Fruit fly (Drosophila melanogaster) whole organism, embryonic: ENCODE results near the gene Sk1.

Experiments used
- Antp ChIP-seq: fragments of 200-800 bp; sonication (Bioruptor generic); optimal IDR thresholded peaks from 3 replicates; lab custom pipeline; 2016; ENCODE audit warnings: missing biosample characterization, missing genetic modification characterization
- Asciz ChIP-seq: fragments of 200-800 bp; sonication (Bioruptor generic); optimal IDR thresholded peaks from 2 replicates; lab custom pipeline; 2017; ENCODE audit warnings: missing biosample characterization, mild to moderate bottlenecking, missing genetic modification characterization, missing genetic modification reagents
- Bteb2 ChIP-seq: fragments of 200-800 bp; sonication (Bioruptor generic); optimal IDR thresholded peaks from 2 replicates; lab custom pipeline; 2016; ENCODE audit warnings: missing biosample characterization, missing genetic modification characterization
- CG10431 ChIP-seq: fragments of 200-800 bp; sonication (Bioruptor generic); optimal IDR thresholded peaks from 3 replicates; lab custom pipeline; 2018; ENCODE audit warnings: missing biosample characterization, mild to moderate bottlenecking, missing genetic modification characterization
- CG11085 ChIP-seq: fragments of 200-800 bp; sonication (Bioruptor generic); IDR thresholded peaks from 2 replicates; pipeline ENCODE4 v1.3.6; 2022; ENCODE audit warnings: missing biosample characterization, missing genetic modification characterization
- CG12071 ChIP-seq: fragments of 200-800 bp; sonication (Bioruptor generic); optimal IDR thresholded peaks from 3 replicates; lab custom pipeline; 2018; ENCODE audit warnings: missing biosample characterization, mild to moderate bottlenecking, missing genetic modification characterization
- CG12236 ChIP-seq: fragments of 200-800 bp; sonication (Bioruptor generic); optimal IDR thresholded peaks from 2 replicates; lab custom pipeline; 2016; ENCODE audit warnings: missing biosample characterization, missing genetic modification characterization
- CG1233 ChIP-seq: fragments of 200-800 bp; sonication (Bioruptor generic); optimal IDR thresholded peaks from 4 replicates; lab custom pipeline; 2018; ENCODE audit warnings: missing biosample characterization, mild to moderate bottlenecking, missing genetic modification characterization
- CG12391 ChIP-seq: fragments of 200-800 bp; sonication (Bioruptor generic); optimal IDR thresholded peaks from 3 replicates; lab custom pipeline; 2018; ENCODE audit warnings: missing biosample characterization, mild to moderate bottlenecking, missing genetic modification characterization, moderate library complexity
- CG14050 ChIP-seq: fragments of 200-800 bp; sonication (Bioruptor generic); IDR thresholded peaks from 3 replicates; pipeline ENCODE4 v1.3.6; 2022; ENCODE audit warnings: missing biosample characterization, missing genetic modification characterization
- CG15011 ChIP-seq: fragments of 200-800 bp; sonication (Bioruptor generic); optimal IDR thresholded peaks from 3 replicates; lab custom pipeline; 2018; ENCODE audit warnings: missing biosample characterization, mild to moderate bottlenecking, missing genetic modification characterization
- CG15601 ChIP-seq: fragments of 200-800 bp; sonication (Bioruptor generic); optimal IDR thresholded peaks from 3 replicates; lab custom pipeline; 2019; ENCODE audit warnings: missing biosample characterization, mild to moderate bottlenecking, missing genetic modification characterization, moderate library complexity
- CG17802 ChIP-seq: fragments of 200-800 bp; sonication (Bioruptor generic); optimal IDR thresholded peaks from 2 replicates; lab custom pipeline; 2018; ENCODE audit warnings: missing biosample characterization, mild to moderate bottlenecking, missing genetic modification characterization, moderate library complexity
- CG18476 ChIP-seq: fragments of 200-800 bp; sonication (Bioruptor generic); optimal IDR thresholded peaks from 2 replicates; lab custom pipeline; 2016; ENCODE audit warnings: missing biosample characterization, mild to moderate bottlenecking, missing genetic modification characterization
- CG2199 ChIP-seq: fragments of 200-800 bp; sonication (Bioruptor generic); IDR thresholded peaks from 3 replicates; pipeline ENCODE4 v1.3.6; 2022; ENCODE audit warnings: missing biosample characterization, missing genetic modification characterization
- CG2712 ChIP-seq: fragments of 200-800 bp; optimal IDR thresholded peaks from 3 replicates; lab custom pipeline; 2019; ENCODE audit warnings: missing biosample characterization, mild to moderate bottlenecking, missing genetic modification characterization, moderate library complexity
- CG6272 ChIP-seq: fragments of 200-800 bp; sonication (Bioruptor generic); IDR thresholded peaks from 2 replicates; pipeline ENCODE4 v1.3.6; 2022; ENCODE audit warnings: missing biosample characterization, missing genetic modification characterization
- CG7786 ChIP-seq: fragments of 200-800 bp; sonication (Bioruptor generic); optimal IDR thresholded peaks from 2 replicates; lab custom pipeline; 2016; ENCODE audit warnings: missing biosample characterization, missing genetic modification characterization
- CG9215 ChIP-seq: fragments of 200-800 bp; sonication (Bioruptor generic); IDR thresholded peaks from 2 replicates; pipeline ENCODE4 v1.3.6; 2022; ENCODE audit warnings: missing biosample characterization, missing genetic modification characterization
- Camta ChIP-seq: fragments of 200-800 bp; sonication (Bioruptor generic); optimal IDR thresholded peaks from 2 replicates; lab custom pipeline; 2016; ENCODE audit warnings: missing biosample characterization, missing genetic modification characterization
- CkIIα-i1 ChIP-seq: fragments of 200-800 bp; sonication (Bioruptor generic); IDR thresholded peaks from 2 replicates; pipeline ENCODE4 v1.3.6; 2022; ENCODE audit warnings: missing biosample characterization, missing genetic modification characterization
- CoRest ChIP-seq: fragments of 200-800 bp; sonication (Bioruptor generic); optimal IDR thresholded peaks from 3 replicates; lab custom pipeline; 2018; ENCODE audit warnings: missing biosample characterization, mild to moderate bottlenecking, missing genetic modification characterization, moderate library complexity
- Dek ChIP-seq: fragments of 200-800 bp; sonication (Bioruptor generic); optimal IDR thresholded peaks from 3 replicates; lab custom pipeline; 2019; ENCODE audit warnings: missing biosample characterization, mild to moderate bottlenecking, missing genetic modification characterization, moderate library complexity
- Dip2 ChIP-seq: fragments of 200-800 bp; sonication (Bioruptor generic); IDR thresholded peaks from 2 replicates; pipeline ENCODE4 v1.3.6; 2022; ENCODE audit warnings: missing biosample characterization, missing genetic modification characterization
- Hey ChIP-seq: fragments of 200-800 bp; sonication (Bioruptor generic); optimal IDR thresholded peaks from 3 replicates; lab custom pipeline; 2018; ENCODE audit warnings: missing biosample characterization, mild to moderate bottlenecking, missing genetic modification characterization
- HmgZ ChIP-seq: fragments of 200-800 bp; sonication (Bioruptor generic); optimal IDR thresholded peaks from 2 replicates; lab custom pipeline; 2018; ENCODE audit warnings: missing biosample characterization, mild to moderate bottlenecking, missing genetic modification characterization
- Nf-YA ChIP-seq: fragments of 200-800 bp; sonication (Bioruptor generic); IDR thresholded peaks from 2 replicates; pipeline ENCODE4 v1.3.6; 2022; ENCODE audit warnings: missing biosample characterization, missing genetic modification characterization
- Optix ChIP-seq: fragments of 200-800 bp; sonication (Bioruptor generic); IDR thresholded peaks from 3 replicates; pipeline ENCODE4 v1.3.6; 2022; ENCODE audit warnings: missing biosample characterization, missing genetic modification characterization
- abd-A ChIP-seq: fragments of 200-800 bp; sonication (Bioruptor generic); optimal IDR thresholded peaks from 3 replicates; lab custom pipeline; 2019; ENCODE audit warnings: missing biosample characterization, mild to moderate bottlenecking, missing genetic modification characterization, moderate library complexity
- ash1 ChIP-seq: fragments of 200-800 bp; sonication (Bioruptor generic); optimal IDR thresholded peaks from 2 replicates; lab custom pipeline; 2018; ENCODE audit warnings: missing biosample characterization, mild to moderate bottlenecking, missing genetic modification characterization
- chinmo ChIP-seq: fragments of 200-800 bp; sonication (Bioruptor generic); IDR thresholded peaks from 4 replicates; pipeline ENCODE4 v1.3.6; 2022; ENCODE audit warnings: missing biosample characterization, missing genetic modification characterization; ENCODE audit not compliant: partially characterized antibody
- danr ChIP-seq: fragments of 200-800 bp; sonication (Bioruptor generic); IDR thresholded peaks from 2 replicates; pipeline ENCODE4 v1.3.6; 2022; ENCODE audit warnings: missing biosample characterization, missing genetic modification characterization
- dimm ChIP-seq: fragments of 200-800 bp; sonication (Bioruptor generic); IDR thresholded peaks from 2 replicates; pipeline ENCODE4 v1.3.6; 2022; ENCODE audit warnings: missing biosample characterization, missing genetic modification characterization
- fd64A ChIP-seq: fragments of 200-800 bp; sonication (Bioruptor generic); optimal IDR thresholded peaks from 3 replicates; lab custom pipeline; 2018; ENCODE audit warnings: missing biosample characterization, mild to moderate bottlenecking, missing genetic modification characterization
- gce ChIP-seq: fragments of 200-800 bp; sonication (Bioruptor generic); IDR thresholded peaks from 3 replicates; pipeline ENCODE4 v1.3.6; 2022; ENCODE audit warnings: missing biosample characterization, missing genetic modification characterization
- grn ChIP-seq: fragments of 200-800 bp; sonication (Bioruptor generic); optimal IDR thresholded peaks from 3 replicates; lab custom pipeline; 2017; ENCODE audit warnings: missing biosample characterization, missing genetic modification characterization
- gsb-n ChIP-seq: fragments of 200-800 bp; sonication (Bioruptor generic); optimal IDR thresholded peaks from 3 replicates; lab custom pipeline; 2018; ENCODE audit warnings: missing biosample characterization, mild to moderate bottlenecking, missing genetic modification characterization
- ind ChIP-seq: fragments of 200-800 bp; sonication (Bioruptor generic); optimal IDR thresholded peaks from 3 replicates; lab custom pipeline; 2016; ENCODE audit warnings: missing biosample characterization, missing genetic modification characterization
- klu ChIP-seq: fragments of 200-800 bp; sonication (Bioruptor generic); IDR thresholded peaks from 2 replicates; pipeline ENCODE4 v1.3.6; 2022; ENCODE audit warnings: missing biosample characterization, missing genetic modification characterization
- org-1 ChIP-seq: fragments of 200-800 bp; sonication (Bioruptor generic); optimal IDR thresholded peaks from 2 replicates; lab custom pipeline; 2017; ENCODE audit warnings: missing biosample characterization, missing genetic modification characterization
- pros ChIP-seq: fragments of 200-800 bp; sonication (Bioruptor generic); optimal IDR thresholded peaks from 3 replicates; lab custom pipeline; 2019; ENCODE audit warnings: missing biosample characterization, mild to moderate bottlenecking, missing genetic modification characterization, moderate library complexity
- sd ChIP-seq: fragments of 200-800 bp; sonication (Bioruptor generic); optimal IDR thresholded peaks from 3 replicates; lab custom pipeline; 2018; ENCODE audit warnings: missing biosample characterization, mild to moderate bottlenecking, missing genetic modification characterization, moderate library complexity
- seq ChIP-seq: fragments of 200-800 bp; sonication (Bioruptor generic); IDR thresholded peaks from 2 replicates; pipeline ENCODE4 v1.3.6; 2022; ENCODE audit warnings: missing biosample characterization, missing genetic modification characterization
- sim ChIP-seq: fragments of 200-800 bp; sonication (Bioruptor generic); IDR thresholded peaks from 2 replicates; pipeline ENCODE4 v1.3.6; 2022; ENCODE audit warnings: missing biosample characterization, missing genetic modification characterization
- slou ChIP-seq: fragments of 200-800 bp; sonication (Bioruptor generic); optimal IDR thresholded peaks from 3 replicates; lab custom pipeline; 2016; ENCODE audit warnings: missing biosample characterization, missing genetic modification characterization
- sna ChIP-seq: fragments of 200-800 bp; sonication (Bioruptor generic); IDR thresholded peaks from 2 replicates; pipeline ENCODE4 v1.3.6; 2022; ENCODE audit warnings: missing biosample characterization, missing genetic modification characterization; ENCODE audit not compliant: partially characterized antibody
- sqz ChIP-seq: fragments of 200-800 bp; sonication (Bioruptor generic); optimal IDR thresholded peaks from 3 replicates; lab custom pipeline; 2018; ENCODE audit warnings: missing biosample characterization, mild to moderate bottlenecking, missing genetic modification characterization
- tgo ChIP-seq: fragments of 200-800 bp; sonication (Bioruptor generic); IDR thresholded peaks from 3 replicates; pipeline ENCODE4 v1.3.6; 2022; ENCODE audit warnings: missing biosample characterization, missing genetic modification characterization
- tin ChIP-seq: fragments of 200-800 bp; sonication (Bioruptor generic); optimal IDR thresholded peaks from 3 replicates; lab custom pipeline; 2016; ENCODE audit warnings: missing biosample characterization, missing genetic modification characterization
- unpg ChIP-seq: fragments of 200-800 bp; sonication (Bioruptor generic); optimal IDR thresholded peaks from 3 replicates; lab custom pipeline; 2018; ENCODE audit warnings: missing biosample characterization, mild to moderate bottlenecking, missing genetic modification characterization, moderate library complexity
- vvl ChIP-seq: fragments of 200-800 bp; sonication (Bioruptor generic); IDR thresholded peaks from 2 replicates; pipeline ENCODE4 v1.3.6; 2022; ENCODE audit warnings: missing biosample characterization, missing genetic modification characterization
- zen ChIP-seq: fragments of 200-800 bp; sonication (Bioruptor generic); optimal IDR thresholded peaks from 3 replicates; lab custom pipeline; 2018; ENCODE audit warnings: missing biosample characterization, mild to moderate bottlenecking, missing genetic modification characterization, moderate library complexity

Gene Sk1

DNA sequence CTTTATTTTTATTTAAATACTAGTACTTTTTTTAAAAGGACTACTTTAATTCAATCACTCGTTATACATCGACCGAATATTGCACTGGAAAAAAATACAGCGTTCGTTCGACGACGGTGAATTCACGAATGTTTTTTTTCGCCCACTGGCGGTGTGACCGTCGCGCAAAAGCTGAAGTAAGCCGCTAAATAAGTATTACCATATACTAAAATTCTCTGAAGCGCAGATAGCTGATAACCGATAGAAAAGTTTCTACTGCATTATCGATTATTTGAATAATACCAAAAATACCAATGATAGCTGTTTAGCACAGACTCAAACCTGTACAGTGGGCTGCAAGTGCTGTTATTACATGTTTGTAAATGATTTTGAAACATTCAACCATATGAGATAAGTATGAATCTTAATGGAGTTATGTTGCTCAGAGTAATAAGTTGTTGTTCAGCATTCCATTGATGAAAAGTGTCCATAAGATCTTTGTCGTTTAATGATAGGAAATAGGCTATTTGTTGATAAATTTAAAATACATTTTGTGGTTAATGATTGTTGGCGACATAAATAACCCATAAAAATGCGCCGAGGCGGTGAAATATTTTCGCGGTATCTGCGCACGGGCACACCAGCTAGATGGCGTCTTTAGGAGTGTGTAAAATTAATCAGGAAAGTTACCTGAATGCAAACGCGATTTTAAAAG lies 12.0 kb downstream of the Sk1 start, which contains the start of the genes Evi5 and HP5 (continued):
- TF ChIP-seq unpg (GFP tag; lab: Kevin White, UChicago) (peak; percentile 6), CG11085 (peak; percentile 61; the same call in 1 of the 2 replicates), sim (GFP tag; lab: Robert Waterston, UW) (no peak), sd (tag; lab: Kevin White, UChicago) (peak; percentile 34), CkIIα-i1 (GFP tag; lab: Robert Waterston, UW) (no peak), Dip2 (GFP tag; lab: Robert Waterston, UW) (no peak), sna (GFP tag; lab: Robert Waterston, UW) (no peak), Camta (GFP tag; lab: Kevin White, UChicago) (peak; percentile 46), tin (peak; percentile 32), Antp (GFP tag; lab: Kevin White, UChicago) (peak; percentile 61), pros (no peak), CG7786 (peak; percentile 27), CG12071 (GFP tag; lab: Kevin White, UChicago) (no peak), CG15601 (tag; lab: Kevin White, UChicago) (peak; percentile 59), dimm (GFP tag; lab: Robert Waterston, UW) (no peak), CoRest (tag; lab: Kevin White, UChicago) (peak; percentile 67), grn (GFP tag; lab: Kevin White, UChicago) (peak; percentile 36), HmgZ (peak; percentile 37), ash1 (no peak), CG17802 (tag; lab: Kevin White, UChicago) (no peak), CG14050 (GFP tag; lab: Robert Waterston, UW) (peak; percentile 20; the same call in 1 of the 3 replicates), Hey (tag; lab: Kevin White, UChicago) (no peak), CG12236 (GFP tag; lab: Kevin White, UChicago) (no peak), Nf-YA (GFP tag; lab: Robert Waterston, UW) (no peak), klu (GFP tag; lab: Robert Waterston, UW) (peak; percentile 65; the same call in 1 of the 2 replicates), Dek (tag; lab: Kevin White, UChicago) (peak; percentile 18), fd64A (no peak), CG1233 (peak; percentile 56), Asciz (GFP tag; lab: Kevin White, UChicago) (no peak), org-1 (GFP tag; lab: Kevin White, UChicago) (no peak), CG2712 (tag; lab: Kevin White, UChicago) (peak; percentile 51), seq (GFP tag; lab: Robert Waterston, UW) (no peak), gsb-n (tag; lab: Kevin White, UChicago) (no peak), CG9215 (GFP tag; lab: Robert Waterston, UW) (peak; percentile 77), CG15011 (GFP tag; lab: Kevin White, UChicago) (no peak), tgo (peak; percentile 64), CG2199 (no peak), slou (GFP tag; lab: Kevin White, UChicago) (peak; percentile 71), ind (peak; percentile 52), Optix (GFP tag; lab: Robert Waterston, UW) (no peak), zen (no peak)
- TF ChIP-seq, all 482 proteins: peak for 249

DNA sequence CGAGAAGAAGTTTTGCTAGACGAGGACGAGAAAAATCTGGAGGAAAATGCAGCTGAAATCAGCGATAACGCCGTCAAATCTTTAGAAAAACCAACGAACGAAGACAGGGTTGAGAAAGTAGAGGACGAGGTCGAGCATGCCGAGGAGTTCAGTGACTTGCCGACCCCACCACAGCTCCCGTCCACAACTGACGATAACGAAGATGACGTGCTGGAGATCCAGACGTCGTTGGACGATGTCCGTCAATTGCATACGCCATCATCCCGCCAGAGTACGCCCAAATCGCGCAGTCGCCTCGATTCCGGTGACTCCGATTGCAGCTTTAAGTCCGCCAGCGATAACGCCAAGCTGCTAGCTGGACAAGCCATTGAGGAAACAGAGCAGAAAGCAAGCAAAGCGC lies 14.8 kb downstream of the Sk1 start:
- TF ChIP-seq abd-A (tag; lab: Kevin White, UChicago) (no peak), sqz (GFP tag; lab: Kevin White, UChicago) (no peak), Bteb2 (GFP tag; lab: Kevin White, UChicago) (no peak), CG18476 (GFP tag; lab: Kevin White, UChicago) (no peak), CG12391 (tag; lab: Kevin White, UChicago) (no peak), gce (GFP tag; lab: Robert Waterston, UW) (no peak), CG6272 (GFP tag; lab: Robert Waterston, UW) (no peak), CG10431 (no peak), chinmo (GFP tag; lab: Robert Waterston, UW) (no peak), danr (GFP tag; lab: Robert Waterston, UW) (no peak), vvl (no peak)
- TF ChIP-seq, all 482 proteins: peak for 0
